Fruit fly (Drosophila melanogaster) whole organism, pupa: ENCODE measurements around the gene CecA2.

Experiments
- CG10348 ChIP-seq: fragments of 200-800 bp; sonication (Bioruptor generic); IDR thresholded peaks from 2 replicates; pipeline ENCODE4 v1.3.6; 2022; ENCODE audit warnings: missing biosample characterization, missing genetic modification characterization
- CG13204 ChIP-seq: fragments of 200-800 bp; sonication (Bioruptor generic); optimal IDR thresholded peaks from 2 replicates; lab custom pipeline; 2018; ENCODE audit warnings: missing biosample characterization, mild to moderate bottlenecking, missing genetic modification characterization, moderate library complexity
- CG32121 ChIP-seq: fragments of 200-800 bp; sonication (Bioruptor generic); IDR thresholded peaks from 2 replicates; pipeline ENCODE4 v1.3.6; 2022; ENCODE audit warnings: missing biosample characterization, missing genetic modification characterization
- CG34367 ChIP-seq: fragments of 200-800 bp; sonication (Bioruptor generic); optimal IDR thresholded peaks from 2 replicates; lab custom pipeline; 2018; ENCODE audit warnings: missing biosample characterization, mild to moderate bottlenecking, missing genetic modification characterization
- CG8301 ChIP-seq: fragments of 200-800 bp; sonication (Bioruptor generic); optimal IDR thresholded peaks from 2 replicates; lab custom pipeline; 2018; ENCODE audit warnings: missing biosample characterization, mild to moderate bottlenecking, missing genetic modification characterization
- EcR ChIP-seq: fragments of 200-800 bp; sonication (Bioruptor generic); optimal IDR thresholded peaks from 3 replicates; lab custom pipeline; 2019; ENCODE audit warnings: missing biosample characterization, missing genetic modification characterization, mild to moderate bottlenecking, moderate library complexity, missing genetic modification reagents
- Ets98B ChIP-seq: fragments of 200-800 bp; sonication (Bioruptor generic); IDR thresholded peaks from 2 replicates; pipeline ENCODE4 v1.3.6; 2022; ENCODE audit warnings: missing biosample characterization, missing genetic modification characterization
- Pif1B ChIP-seq: fragments of 200-800 bp; sonication (Bioruptor generic); optimal IDR thresholded peaks from 3 replicates; lab custom pipeline; 2016; ENCODE audit warnings: missing biosample characterization, missing genetic modification characterization
- fd96Ca ChIP-seq: fragments of 200-800 bp; sonication (Bioruptor generic); IDR thresholded peaks from 3 replicates; pipeline ENCODE4 v1.3.6; 2022; ENCODE audit warnings: missing biosample characterization, missing genetic modification characterization
- gl ChIP-seq: fragments of 200-800 bp; sonication (Bioruptor generic); optimal IDR thresholded peaks from 2 replicates; lab custom pipeline; 2018; ENCODE audit warnings: missing biosample characterization, mild to moderate bottlenecking, missing genetic modification characterization
- rn ChIP-seq: fragments of 200-800 bp; sonication (Bioruptor generic); IDR thresholded peaks from 2 replicates; pipeline ENCODE4 v1.3.6; 2022; ENCODE audit warnings: missing biosample characterization, missing genetic modification characterization

dm6 chr3R:30202898-30203103 lies 9.2 kb upstream of the CecA2 start, which contains the start of gene CG9743:
- TF ChIP-seq Pif1B (no peak), Ets98B (GFP tag; lab: Robert Waterston, UW) (no peak), CG10348 (GFP tag; lab: Robert Waterston, UW) (no peak), CG13204 (GFP tag; lab: Kevin White, UChicago) (no peak), rn (GFP tag; lab: Robert Waterston, UW) (no peak), CG32121 (GFP tag; lab: Robert Waterston, UW) (no peak), fd96Ca (GFP tag; lab: Robert Waterston, UW) (no peak), CG8301 (tag; lab: Kevin White, UChicago) (no peak), EcR (GFP tag; lab: Kevin White, UChicago) (no peak), CG34367 (tag; lab: Kevin White, UChicago) (no peak), gl (tag; lab: Kevin White, UChicago) (no peak)
